Worm (Caenorhabditis elegans): ENCODE data around the gene tbce-1.

DNA sequence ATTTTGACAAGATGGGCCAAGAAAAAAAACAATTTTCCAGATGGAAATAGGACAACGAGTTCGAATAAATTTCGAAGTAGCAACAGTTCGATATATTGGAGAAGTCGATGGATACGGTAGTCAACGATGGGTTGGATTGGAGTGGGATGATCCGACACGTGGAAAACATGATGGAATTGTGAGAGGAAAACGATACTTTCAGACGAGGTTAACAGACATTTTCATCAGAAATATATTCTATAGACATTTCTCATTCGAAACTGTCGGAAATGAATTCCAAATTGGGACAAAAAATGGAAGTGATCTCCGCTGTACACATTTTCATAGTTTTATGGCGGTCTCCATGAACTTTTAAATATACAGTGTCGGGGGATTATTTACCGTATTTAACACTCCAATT, at the start of gene tbce-1:
- no peak for TF ChIP-seq ceh-82 (tag; optimal IDR thresholded peaks at IDR 0.05)
- TF ChIP-seq nhr-23 (tag; optimal IDR thresholded peaks at IDR 0.05) = no peak
- no peak for TF ChIP-seq nhr-77 (tag; optimal IDR thresholded peaks at IDR 0.05)
- TF ChIP-seq ama-1 (optimal IDR thresholded peaks at IDR 0.05) = peak; percentile 18
